Fruit fly (Drosophila melanogaster): Measurements from ENCODE around the gene CG13737.

Gene CG13737

dm6 chr3L:13866780-13867179 is 12.0 kb upstream of the CG13737 start, which contains the start of gene CG8745 (continued):
- TF ChIP-seq gcm (GFP tag; optimal IDR thresholded peaks at IDR 0.05) (no peak), Aef1 (GFP tag; IDR thresholded peaks at IDR 0.05) (no peak), tll (GFP tag; optimal IDR thresholded peaks at IDR 0.05) (no peak), danr (GFP tag; IDR thresholded peaks at IDR 0.05) (no peak), CG15696 (tag; optimal IDR thresholded peaks at IDR 0.05) (no peak), CG2202 (tag; optimal IDR thresholded peaks at IDR 0.05) (no peak), CG14860 (GFP tag; IDR thresholded peaks at IDR 0.05; ENCODE audit: partially characterized antibody) (peak; percentile 56), CG1603 (tag; optimal IDR thresholded peaks at IDR 0.05) (peak; percentile 8), HmgD (GFP tag; optimal IDR thresholded peaks at IDR 0.05) (peak; percentile 1), tgo (GFP tag; IDR thresholded peaks at IDR 0.05) (no peak), CG14965 (GFP tag; optimal IDR thresholded peaks at IDR 0.05; ENCODE audit: borderline replicate concordance) (no peak), BtbVII (GFP tag; optimal IDR thresholded peaks at IDR 0.05) (no peak), insv (GFP tag; optimal IDR thresholded peaks at IDR 0.05) (no peak), Neu2 (GFP tag; optimal IDR thresholded peaks at IDR 0.05; ENCODE audit: borderline replicate concordance) (no peak), shn (GFP tag; optimal IDR thresholded peaks at IDR 0.05) (no peak), E2f2 (GFP tag; IDR thresholded peaks at IDR 0.05) (peak; percentile 95), mld (GFP tag; IDR thresholded peaks at IDR 0.05; ENCODE audit: partially characterized antibody) (peak; percentile 65; the same call in 1 of the 3 replicates), sna (GFP tag; IDR thresholded peaks at IDR 0.05; ENCODE audit: partially characterized antibody) (peak; percentile 62; the same call in 1 of the 2 replicates), rib (GFP tag; IDR thresholded peaks at IDR 0.05) (no peak), Dad (GFP tag; optimal IDR thresholded peaks at IDR 0.05) (no peak), E2f1 (GFP tag; IDR thresholded peaks at IDR 0.05) (no peak)

dm6 chr3L:13876967-13877366 is 1.8 kb upstream of the CG13737 start:
- peak; percentile 7 for TF ChIP-seq CTCF (GFP tag; optimal IDR thresholded peaks at IDR 0.05)
- peak; percentile 100 for TF ChIP-seq CG11504 (tag; optimal IDR thresholded peaks at IDR 0.05)
- peak; percentile 19 for TF ChIP-seq stwl (tag; optimal IDR thresholded peaks at IDR 0.05)
- TF ChIP-seq CG2199 (GFP tag; IDR thresholded peaks at IDR 0.05): 0 out of 3 replicates have a peak, but pooled peaks have one; percentile 72
- TF ChIP-seq dati (GFP tag; IDR thresholded peaks at IDR 0.05): no peak
- TF ChIP-seq Vsx1 (GFP tag; optimal IDR thresholded peaks at IDR 0.05): peak; percentile 71
- TF ChIP-seq CG2712 (tag; optimal IDR thresholded peaks at IDR 0.05): no peak

- TF ChIP-seq ap (GFP tag; IDR thresholded peaks at IDR 0.05) (peak; percentile 38), Trl (optimal IDR thresholded peaks at IDR 0.05) (no peak), Trl (GFP tag; optimal IDR thresholded peaks at IDR 0.05) (no peak), tll (GFP tag; optimal IDR thresholded peaks at IDR 0.05) (no peak), CG18011 (GFP tag; optimal IDR thresholded peaks at IDR 0.05) (no peak), luna (GFP tag; optimal IDR thresholded peaks at IDR 0.05) (no peak), ERR (GFP tag; optimal IDR thresholded peaks at IDR 0.05) (no peak), tgo (GFP tag; IDR thresholded peaks at IDR 0.05) (no peak), esg (GFP tag; conservative IDR thresholded peaks at IDR 0.05) (peak; percentile 28; the same call in 1 of the 2 replicates), CG34224 (GFP tag; IDR thresholded peaks at IDR 0.05; ENCODE audit: partially characterized antibody) (no peak), Chrac-16 (GFP tag; optimal IDR thresholded peaks at IDR 0.05) (no peak), Pdp1 (GFP tag; optimal IDR thresholded peaks at IDR 0.05) (peak in 1 of 2 experiments; percentile 4), HLH3B (GFP tag; IDR thresholded peaks at IDR 0.05) (0 out of 2 replicates have a peak, but pooled peaks have one; percentile 29), tio (GFP tag; optimal IDR thresholded peaks at IDR 0.05) (no peak), Asciz (GFP tag; optimal IDR thresholded peaks at IDR 0.05) (peak; percentile 19), CG6765 (GFP tag; optimal IDR thresholded peaks at IDR 0.05) (no peak), slou (GFP tag; optimal IDR thresholded peaks at IDR 0.05) (no peak), Awh (GFP tag; IDR thresholded peaks at IDR 0.05) (0 out of 2 replicates have a peak, but pooled peaks have one; percentile 11), sug (tag; optimal IDR thresholded peaks at IDR 0.05) (no peak), CG2199 (GFP tag; IDR thresholded peaks at IDR 0.05) (peak; percentile 80; the same call in 1 of the 3 replicates), mam (GFP tag; optimal IDR thresholded peaks at IDR 0.05) (no peak), fd96Cb (tag; optimal IDR thresholded peaks at IDR 0.05) (peak; percentile 20), CG4707 (GFP tag; optimal IDR thresholded peaks at IDR 0.05) (no peak), aop (GFP tag; IDR thresholded peaks at IDR 0.05) (no peak), CG4360 (GFP tag; IDR thresholded peaks at IDR 0.05) (no peak)
Measured at dm6 chr3L:13877904-13878303, 890 bp upstream of the CG13737 start.
